Worm (Caenorhabditis elegans): ENCODE measurements around the gene Y57G11C.1130.

DNA sequence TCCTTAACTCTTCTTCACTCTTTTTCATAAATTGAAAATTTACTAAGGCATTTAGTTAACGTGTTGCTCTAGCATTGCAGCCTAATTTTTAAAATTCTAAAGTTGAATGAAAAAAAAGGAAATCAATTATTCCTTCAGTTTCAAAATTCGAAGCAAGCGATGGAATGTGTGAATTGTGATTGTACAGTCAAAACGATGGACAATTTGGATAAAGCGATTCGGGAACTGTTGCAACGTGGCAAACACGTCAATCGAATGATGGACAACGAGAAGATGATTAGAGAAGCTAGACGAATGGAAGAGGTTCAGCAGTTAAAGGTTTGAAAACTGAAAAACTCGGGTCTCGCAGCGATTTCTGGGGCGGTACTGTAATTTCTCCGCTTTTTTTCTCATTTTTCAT, 16.9 kb downstream of the Y57G11C.1130 start, which contains the start of gene Y57G11C.14:
- TF ChIP-seq ztf-11 (tag; optimal IDR thresholded peaks at IDR 0.05) (no peak), aha-1 (tag; optimal IDR thresholded peaks at IDR 0.05) (no peak), jun-1 (tag; optimal IDR thresholded peaks at IDR 0.05) (no peak), ceh-82 (tag; optimal IDR thresholded peaks at IDR 0.05) (no peak), unc-62 (GFP tag; optimal IDR thresholded peaks at IDR 0.05) (no peak), sptf-1 (tag; optimal IDR thresholded peaks at IDR 0.05) (no peak), lsy-2 (tag; optimal IDR thresholded peaks at IDR 0.05) (no peak), snu-23 (GFP tag; optimal IDR thresholded peaks at IDR 0.05) (no peak), zag-1 (tag; optimal IDR thresholded peaks at IDR 0.05) (no peak), snpc-4 (tag; optimal IDR thresholded peaks at IDR 0.05) (no peak)
